Worm (Caenorhabditis elegans): Measurements from ENCODE around the gene manf-1.

The manf-1 gene

DNA sequence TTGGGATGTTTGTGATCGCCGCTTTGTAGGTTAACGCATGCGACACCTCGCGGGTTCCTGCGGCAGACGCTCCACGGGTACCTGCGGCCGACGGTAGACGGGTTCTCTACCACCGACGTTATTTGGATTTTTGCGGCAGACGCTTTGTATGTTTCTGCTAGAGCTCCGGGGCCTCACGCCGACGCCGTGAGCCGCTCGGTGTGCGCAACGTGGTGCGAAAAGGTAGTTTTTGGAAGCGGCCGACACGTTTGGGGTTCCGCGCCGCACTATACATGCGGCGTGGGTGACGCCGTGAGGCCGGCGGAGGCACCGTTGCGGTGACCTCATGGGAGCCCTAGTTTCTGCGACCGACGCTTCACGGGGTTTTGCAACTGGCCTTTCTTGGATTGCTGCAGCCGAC, 42.8 kb upstream of the manf-1 start:
- TF ChIP-seq alr-1 (tag; optimal IDR thresholded peaks at IDR 0.05) (no peak), skn-1 (tag; optimal IDR thresholded peaks at IDR 0.05) (no peak)

DNA sequence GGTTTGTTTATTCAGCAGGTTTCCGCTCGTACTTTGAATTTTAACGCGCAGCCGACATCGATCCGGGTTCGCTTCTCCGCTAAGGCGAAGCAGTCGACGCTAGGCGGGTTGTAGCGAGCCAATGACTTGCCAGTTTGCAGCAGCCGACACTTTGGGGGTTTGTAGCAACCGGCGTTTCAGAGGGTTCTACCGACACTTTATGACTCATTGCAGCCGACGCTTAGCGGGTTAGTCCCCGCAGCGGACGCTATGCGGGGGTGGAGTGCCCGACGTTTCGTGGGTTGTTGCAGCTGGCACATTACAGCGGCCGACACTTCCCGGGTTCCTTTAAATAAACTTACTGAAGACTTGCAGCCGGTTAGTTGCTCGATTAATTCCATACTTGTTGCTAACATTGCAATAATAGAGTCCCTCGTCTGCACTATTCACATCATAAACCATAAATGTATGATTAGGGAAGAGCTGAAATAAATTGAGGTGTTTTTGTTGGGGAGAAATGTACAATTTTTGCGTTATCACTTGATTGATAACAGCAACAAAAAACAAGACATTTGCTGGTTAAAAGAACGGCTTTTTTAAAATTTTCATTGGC, 41.3 kb upstream of the manf-1 start, which contains the start of gene Y54G2A.57:
Y54G2A.57 (plus strand) TSS at position 542 of the 592 bp plus-strand sequence.
- TF ChIP-seq nhr-23 (tag; optimal IDR thresholded peaks at IDR 0.05) (no peak), gmeb-1 (tag; optimal IDR thresholded peaks at IDR 0.05) (no peak), nhr-12 (tag; optimal IDR thresholded peaks at IDR 0.05) (no peak), alr-1 (tag; optimal IDR thresholded peaks at IDR 0.05) (no peak), sem-4 (tag; optimal IDR thresholded peaks at IDR 0.05) (no peak), lin-11 (tag; optimal IDR thresholded peaks at IDR 0.05) (no peak), fos-1 (tag; optimal IDR thresholded peaks at IDR 0.05) (no peak), nhr-11 (tag; optimal IDR thresholded peaks at IDR 0.05) (no peak), nhr-25 (tag; optimal IDR thresholded peaks at IDR 0.05) (no peak), C34F6.9 (tag; optimal IDR thresholded peaks at IDR 0.05) (no peak), unc-62 (GFP tag; optimal IDR thresholded peaks at IDR 0.05) (no peak), mab-5 (tag; optimal IDR thresholded peaks at IDR 0.05) (no peak), skn-1 (tag; optimal IDR thresholded peaks at IDR 0.05) (no peak), R02D3.7 (tag; optimal IDR thresholded peaks at IDR 0.05) (no peak), F13H6.1 (tag; optimal IDR thresholded peaks at IDR 0.05) (no peak), nhr-6 (tag; optimal IDR thresholded peaks at IDR 0.05) (no peak), elt-3 (tag; optimal IDR thresholded peaks at IDR 0.05) (no peak)

DNA sequence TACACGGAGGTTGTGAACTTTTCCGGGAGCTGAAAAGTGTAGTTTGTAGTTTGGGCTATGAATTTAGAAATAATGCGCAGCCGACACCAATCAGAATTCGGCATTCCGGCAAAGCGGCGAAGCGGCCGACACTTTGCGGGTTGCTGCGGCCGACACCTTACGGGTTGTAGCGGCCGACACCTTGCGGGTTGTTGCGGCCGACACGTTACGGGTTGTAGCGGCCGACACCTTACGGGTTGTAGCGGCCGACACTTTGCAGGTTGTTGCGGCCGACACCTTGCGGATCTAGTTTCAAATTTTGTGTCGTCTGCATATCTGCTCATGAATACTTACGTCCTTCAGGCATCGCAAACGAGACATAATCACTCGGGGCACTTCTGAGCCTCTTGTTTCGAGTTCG, 38.7 kb upstream of the manf-1 start:
- no peak for TF ChIP-seq lin-39 (tag; optimal IDR thresholded peaks at IDR 0.05)
- TF ChIP-seq ztf-4 (tag; optimal IDR thresholded peaks at IDR 0.05), result no peak
- no peak for TF ChIP-seq nhr-25 (tag; optimal IDR thresholded peaks at IDR 0.05)
- no peak for TF ChIP-seq ZK546.5 (tag; optimal IDR thresholded peaks at IDR 0.05)
- TF ChIP-seq R02D3.7 (tag; optimal IDR thresholded peaks at IDR 0.05), result no peak
- TF ChIP-seq unc-55 (GFP tag; optimal IDR thresholded peaks at IDR 0.05), result no peak
- no peak for TF ChIP-seq peb-1 (tag; optimal IDR thresholded peaks at IDR 0.05)
- no peak for TF ChIP-seq sma-9 (GFP tag; optimal IDR thresholded peaks at IDR 0.05)
- TF ChIP-seq sma-9 (tag; optimal IDR thresholded peaks at IDR 0.05), result no peak
- no peak for TF ChIP-seq ama-1 (optimal IDR thresholded peaks at IDR 0.05)
- no peak for TF ChIP-seq zag-1 (tag; optimal IDR thresholded peaks at IDR 0.05)
- no peak for TF ChIP-seq mdl-1 (tag; optimal IDR thresholded peaks at IDR 0.05)
- TF ChIP-seq nhr-6 (tag; optimal IDR thresholded peaks at IDR 0.05), result no peak
- no peak for TF ChIP-seq unc-62 (GFP tag; optimal IDR thresholded peaks at IDR 0.05)
- TF ChIP-seq nhr-77 (tag; optimal IDR thresholded peaks at IDR 0.05), result no peak

DNA sequence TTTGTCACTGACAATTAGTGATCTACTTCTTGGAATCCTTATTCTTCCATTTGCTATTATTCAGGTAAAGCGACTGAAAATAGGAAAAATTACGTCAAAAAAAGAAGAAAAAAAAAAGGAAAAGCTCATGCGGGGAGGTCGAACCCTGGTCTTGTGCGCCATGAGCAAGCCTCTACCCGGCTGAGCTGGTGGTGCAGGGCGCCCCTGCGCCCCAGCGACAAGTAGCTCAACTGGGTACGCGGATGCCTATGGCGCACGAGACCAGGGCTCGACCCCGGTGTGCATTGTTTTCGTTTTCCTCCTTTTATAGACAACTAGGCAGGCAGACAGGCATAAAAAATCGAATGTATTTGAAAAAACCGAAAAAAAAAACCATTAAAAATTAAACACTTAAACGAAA, 32.0 kb upstream of the manf-1 start:
- TF ChIP-seq ztf-1 (GFP tag; conservative IDR thresholded peaks at IDR 0.05), result no peak

DNA sequence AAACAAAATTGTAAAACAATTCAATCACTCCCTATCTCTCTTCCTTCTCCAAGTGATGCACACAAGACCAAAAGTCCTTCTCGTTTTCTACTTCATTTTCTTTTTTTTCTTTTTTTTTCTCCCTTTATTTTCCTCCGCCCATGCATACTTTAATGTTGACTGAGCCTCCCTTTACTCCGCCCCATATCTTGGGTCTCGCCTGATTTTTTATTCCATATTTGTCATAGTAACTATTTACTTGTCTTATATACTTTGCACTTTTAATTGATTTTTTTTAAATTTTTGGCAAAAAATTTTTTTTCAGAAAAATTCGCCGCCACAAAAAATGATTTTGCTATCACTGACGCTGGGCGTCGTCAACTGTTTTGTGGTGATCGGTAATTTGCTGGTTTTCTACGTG, 31.6 kb upstream of the manf-1 start, which contains the start of gene ser-6:
ser-6 (plus strand) TSS at position 301 of the 400 bp plus-strand sequence.
- TF ChIP-seq C34F6.9 (tag; optimal IDR thresholded peaks at IDR 0.05), result no peak
- no peak for TF ChIP-seq lsy-2 (tag; optimal IDR thresholded peaks at IDR 0.05)
- no peak for TF ChIP-seq nhr-10 (tag; optimal IDR thresholded peaks at IDR 0.05)
- TF ChIP-seq dmd-4 (tag; optimal IDR thresholded peaks at IDR 0.05), result no peak
- TF ChIP-seq elt-1 (tag; optimal IDR thresholded peaks at IDR 0.05), result no peak
- no peak for TF ChIP-seq lin-11 (tag; optimal IDR thresholded peaks at IDR 0.05)
- no peak for TF ChIP-seq ZK546.5 (tag; optimal IDR thresholded peaks at IDR 0.05)
- TF ChIP-seq nhr-237 (tag; optimal IDR thresholded peaks at IDR 0.05), result no peak
- no peak for TF ChIP-seq snpc-4 (tag; optimal IDR thresholded peaks at IDR 0.05)
- TF ChIP-seq crh-2 (tag; optimal IDR thresholded peaks at IDR 0.05), result no peak
- no peak for TF ChIP-seq sem-4 (tag; optimal IDR thresholded peaks at IDR 0.05)
- no peak for TF ChIP-seq alr-1 (tag; optimal IDR thresholded peaks at IDR 0.05)
- no peak for TF ChIP-seq mbf-1 (tag; optimal IDR thresholded peaks at IDR 0.05)
- TF ChIP-seq nhr-129 (tag; optimal IDR thresholded peaks at IDR 0.05), result no peak
- no peak for TF ChIP-seq lin-39 (tag; optimal IDR thresholded peaks at IDR 0.05)

All from whole organism, L2 larva.